Worm (Caenorhabditis elegans) whole organism, dauer: ENCODE data around the gene C29F4.3.
"Not testable (repeated sequence)": the region's sequence is repeated elsewhere in the genome, so short reads cannot be mapped to it uniquely, and the experiment has no call there.

Experiments used
- unc-62 ChIP-seq: sonication (generic microtip); optimal IDR thresholded peaks from 2 replicates; lab custom pipeline; 2017; ENCODE audit warnings: missing biosample characterization, missing genetic modification reagents, missing genetic modification characterization

Gene C29F4.3

ce11 chrIV:11229013-11229412 is 5.2 kb upstream of the C29F4.3 start:
- TF ChIP-seq unc-62 (GFP tag; lab: Kevin White, UChicago): no peak

- TF ChIP-seq unc-62 (GFP tag; lab: Kevin White, UChicago): no peak
These were observed 2.8 kb upstream of the C29F4.3 start for ce11 chrIV:11226545-11226944.

- TF ChIP-seq unc-62 (GFP tag; lab: Kevin White, UChicago): no peak
These were observed 1.4 kb upstream of the C29F4.3 start, which contains the start of gene col-125 for ce11 chrIV:11225206-11225605. Gene col-125 (plus strand): TSS chrIV:11225506.

- TF ChIP-seq unc-62 (GFP tag; lab: Kevin White, UChicago): no peak
These were observed 5.7 kb downstream of the C29F4.3 start, which contains the start of gene zip-6 for ce11 chrIV:11218037-11218436. Gene zip-6 (minus strand): TSS chrIV:11218137.

DNA sequence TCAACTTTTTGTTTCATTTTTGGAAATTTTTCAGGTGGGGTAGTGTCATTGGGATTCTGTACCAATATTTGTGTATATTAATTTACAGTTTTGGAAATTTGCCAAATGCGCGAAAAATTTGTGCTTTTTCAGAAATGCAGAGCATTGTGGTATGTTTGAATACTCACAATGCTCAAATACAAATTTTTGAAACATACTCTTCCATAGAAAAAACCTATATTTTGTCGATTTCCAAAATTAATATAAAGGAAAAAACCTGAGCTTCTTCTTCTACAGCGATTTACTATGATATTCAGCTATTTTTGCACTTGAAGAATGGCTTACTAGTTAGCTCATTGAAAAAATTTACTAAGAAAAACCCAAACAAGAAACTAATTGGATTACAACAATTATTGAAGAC is 10.8 kb downstream of the C29F4.3 start:
- no peak for TF ChIP-seq unc-62 (GFP tag; lab: Kevin White, UChicago)

- no peak for TF ChIP-seq unc-62 (GFP tag; lab: Kevin White, UChicago)
These were observed 12.2 kb downstream of the C29F4.3 start for ce11 chrIV:11211547-11211946.

DNA sequence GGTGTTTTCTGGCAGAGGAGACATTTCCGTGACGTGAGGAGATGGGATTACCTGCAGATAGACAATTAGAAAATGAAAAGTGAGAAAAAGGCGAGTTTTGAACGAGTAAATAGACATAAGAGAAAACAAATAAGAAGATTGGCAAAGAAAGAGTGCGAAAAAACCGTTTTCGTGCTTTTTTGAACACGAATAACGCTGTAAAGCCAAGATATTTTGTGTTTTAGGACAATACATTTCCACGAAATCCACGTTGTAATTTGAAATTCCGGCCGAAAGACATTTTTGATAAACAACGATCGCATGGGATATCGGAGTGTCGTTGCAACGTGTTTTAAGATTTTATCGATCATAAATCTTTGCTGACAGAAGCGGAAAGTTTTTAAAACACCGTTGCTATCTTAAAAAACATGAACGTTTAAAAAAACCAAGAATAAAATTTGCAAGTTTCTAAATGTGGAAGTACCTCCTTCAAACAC is 13.0 kb downstream of the C29F4.3 start, which contains the start of gene adk-1:
adk-1 (minus strand) TSS at position 51 of the 476 bp plus-strand sequence.
- no peak for TF ChIP-seq unc-62 (GFP tag; lab: Kevin White, UChicago)

ce11 chrIV:11207186-11207585 is 16.6 kb downstream of the C29F4.3 start, which contains the start of gene R07H5.9:
Gene R07H5.9 (plus strand): TSS chrIV:11207486.
- no peak for TF ChIP-seq unc-62 (GFP tag; lab: Kevin White, UChicago)

ce11 chrIV:11202389-11202788 is 21.4 kb downstream of the C29F4.3 start, which contains the start of gene R07H5.11:
Gene R07H5.11 (plus strand): TSS chrIV:11202768.
- not testable (repeated sequence) for TF ChIP-seq unc-62 (GFP tag; lab: Kevin White, UChicago)

- TF ChIP-seq unc-62 (GFP tag; lab: Kevin White, UChicago): not testable (repeated sequence)
These were observed 24.8 kb downstream of the C29F4.3 start, which contains the start of gene R07H5.16 for ce11 chrIV:11198983-11199382. Gene R07H5.16 (plus strand): TSS chrIV:11199330.

DNA sequence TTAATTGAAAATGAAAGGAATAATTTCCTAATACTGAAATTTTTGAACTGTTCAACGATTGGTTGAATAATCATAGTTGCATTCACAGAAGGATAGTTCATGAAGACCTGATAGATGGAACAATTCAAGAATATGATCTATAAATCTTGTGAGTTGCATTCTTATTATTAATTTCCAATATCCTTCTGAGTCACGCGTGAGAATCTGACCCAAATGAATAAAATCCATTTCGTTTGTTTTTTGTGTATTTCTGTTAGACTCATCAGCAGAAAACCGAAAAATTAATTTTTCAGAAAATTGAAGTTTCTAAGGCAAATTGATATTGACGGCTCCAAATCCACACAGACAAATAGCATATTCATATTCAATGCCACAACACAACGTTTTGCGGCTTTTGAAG is 34.4 kb downstream of the C29F4.3 start, which contains the start of gene fbxb-79:
fbxb-79 (minus strand) TSS at position 101 of the 400 bp plus-strand sequence.
- TF ChIP-seq unc-62 (GFP tag; lab: Kevin White, UChicago): no peak

ce11 chrIV:11186729-11187128 is 37.0 kb downstream of the C29F4.3 start, which contains the start of gene sdz-27:
Gene sdz-27 (plus strand): TSS chrIV:11187029.
- TF ChIP-seq unc-62 (GFP tag; lab: Kevin White, UChicago): no peak

- TF ChIP-seq unc-62 (GFP tag; lab: Kevin White, UChicago): no peak
These were observed 39.8 kb downstream of the C29F4.3 start, which contains the start of gene nuaf-3 for ce11 chrIV:11183991-11184390. Gene nuaf-3 (plus strand): TSS chrIV:11184291.

ce11 chrIV:11183013-11183412 is 40.8 kb downstream of the C29F4.3 start, which contains the start of gene prx-14:
Gene prx-14 (plus strand): TSS chrIV:11183132.
- TF ChIP-seq unc-62 (GFP tag; lab: Kevin White, UChicago): no peak

DNA sequence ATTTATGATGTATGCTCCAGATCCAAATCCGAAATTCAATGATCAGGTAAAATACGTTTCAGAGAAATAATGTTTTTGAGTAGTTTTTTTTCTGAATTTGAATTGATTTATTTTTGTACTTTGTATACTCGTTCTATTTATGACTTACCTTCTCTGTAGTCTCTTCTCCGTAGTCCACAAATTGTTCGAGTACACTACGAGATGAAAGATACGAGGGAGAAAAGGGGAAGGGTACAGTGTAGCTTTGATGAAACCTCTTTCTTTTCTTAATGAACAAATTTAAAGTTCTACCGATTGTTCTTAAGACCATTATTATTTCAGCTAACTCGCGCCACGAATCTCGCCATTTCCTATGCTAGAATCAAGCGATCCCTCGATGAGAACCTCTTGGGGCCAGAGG is 43.7 kb downstream of the C29F4.3 start:
- TF ChIP-seq unc-62 (GFP tag; lab: Kevin White, UChicago): no peak

DNA sequence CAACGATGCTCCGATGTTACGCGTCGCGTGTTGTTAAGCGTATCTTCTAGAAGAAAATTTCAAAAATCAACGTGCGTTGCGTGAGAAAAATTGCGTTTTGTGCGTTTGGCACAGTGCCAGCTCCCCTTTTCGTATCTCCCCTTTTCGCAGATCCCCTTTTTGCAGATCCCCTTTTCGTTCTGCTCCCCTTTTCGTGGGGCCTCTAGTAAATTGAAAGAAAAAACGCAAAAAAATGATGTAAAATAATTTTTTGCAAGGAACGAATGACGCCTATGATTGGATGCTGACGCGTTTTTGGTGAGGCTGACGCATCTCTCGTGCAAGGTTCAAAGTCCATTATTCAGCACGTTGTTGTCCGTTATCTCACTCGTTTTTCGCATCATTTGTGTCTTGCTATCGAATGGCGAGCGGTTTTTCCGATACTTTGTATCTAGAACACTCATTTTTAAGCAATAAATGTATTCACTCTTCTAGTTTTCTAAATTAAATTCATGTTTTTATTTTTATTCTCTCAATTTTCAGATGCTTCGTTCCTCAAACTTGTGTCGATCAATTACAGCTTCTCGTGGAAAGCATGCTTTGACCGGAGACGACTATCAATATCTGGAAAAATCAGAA is 44.5 kb downstream of the C29F4.3 start, which contains the start of gene cpt-2:
cpt-2 (plus strand) TSS at position 523 of the 618 bp plus-strand sequence.
- not testable (repeated sequence) for TF ChIP-seq unc-62 (GFP tag; lab: Kevin White, UChicago)
